Fruit fly (Drosophila melanogaster) whole organism, adult: ENCODE measurements around the gene Alg2.

ENCODE experiments used
- CG5204 ChIP-seq: fragments of 200-800 bp; sonication (Bioruptor generic); optimal IDR thresholded peaks from 2 replicates; lab custom pipeline; 2016; ENCODE audit warnings: missing biosample characterization, missing genetic modification characterization
- Hr96 ChIP-seq: fragments of 200-800 bp; sonication (Bioruptor generic); optimal IDR thresholded peaks from 2 replicates; lab custom pipeline; 2016; ENCODE audit warnings: missing biosample characterization, missing genetic modification characterization
- Mnt ChIP-seq: fragments of 200-800 bp; sonication (Bioruptor generic); optimal IDR thresholded peaks from 2 replicates; lab custom pipeline; 2016; ENCODE audit warnings: missing biosample characterization, mild to moderate bottlenecking, missing genetic modification characterization
- bab1 ChIP-seq: fragments of 200-800 bp; sonication (Bioruptor generic); optimal IDR thresholded peaks from 3 replicates; lab custom pipeline; 2019; ENCODE audit warnings: missing biosample characterization, mild to moderate bottlenecking, missing genetic modification characterization, moderate library complexity

dm6 chr3L:3159309-3160194 is 15.9 kb downstream of the Alg2 start, which contains the start of the genes ND-30 and CG15812:
- TF ChIP-seq bab1 (no peak), Mnt (GFP tag; lab: Kevin White, UChicago) (no peak), Hr96 (GFP tag; lab: Kevin White, UChicago) (no peak), CG5204 (GFP tag; lab: Kevin White, UChicago) (no peak)
